Worm (Caenorhabditis elegans) whole organism, L4 larva: ENCODE measurements around the gene Y38C1BA.1.
A peak's percentile ranks its signal among the peaks of the same experiment; 100 is the strongest.

Source experiments
- F10B5.3 ChIP-seq: sonication (generic microtip); optimal IDR thresholded peaks from 2 replicates; lab custom pipeline; 2016; ENCODE audit warnings: mild to moderate bottlenecking, missing genetic modification characterization, missing compliant biosample characterization
- F26F4.8 ChIP-seq: fragments of 200-800 bp; sonication (Bioruptor generic); conservative IDR thresholded peaks from 2 replicates; pipeline ENCODE4 v1.3.6; 2022; ENCODE audit warnings: missing genetic modification characterization, missing compliant biosample characterization
- F44E2.7 ChIP-seq: fragments of 200-800 bp; sonication (Bioruptor generic); IDR thresholded peaks from 2 replicates; pipeline ENCODE4 v2.1.2; 2022; ENCODE audit warnings: missing genetic modification characterization, missing compliant biosample characterization
- Y48G9A.11 ChIP-seq: fragments of 200-800 bp; sonication (Bioruptor generic); IDR thresholded peaks from 2 replicates; pipeline ENCODE4 v1.3.6; 2022; ENCODE audit warnings: missing genetic modification reagents, missing genetic modification characterization, missing compliant biosample characterization
- aha-1 ChIP-seq: fragments of 150-350 bp; peaks from one replicate; lab custom pipeline; 2014; ENCODE audit warnings: missing biosample characterization, missing genetic modification characterization
- ceh-28 ChIP-seq: fragments of 150-350 bp; optimal IDR thresholded peaks from 2 replicates; lab custom pipeline; 2014; ENCODE audit warnings: missing biosample characterization, missing genetic modification reagents, missing genetic modification characterization
- ceh-44 ChIP-seq: fragments of 200-800 bp; sonication (Bioruptor generic); IDR thresholded peaks from 2 replicates; pipeline ENCODE4 v1.3.6; 2022; ENCODE audit warnings: missing genetic modification reagents, missing genetic modification characterization, missing compliant biosample characterization
- ceh-82 ChIP-seq: sonication (generic microtip); optimal IDR thresholded peaks from 2 replicates; lab custom pipeline; 2017; ENCODE audit warnings: missing biosample characterization, missing genetic modification characterization
- ctbp-1 ChIP-seq: fragments of 200-800 bp; sonication (Bioruptor generic); IDR thresholded peaks from 2 replicates; pipeline ENCODE4 v1.3.6; 2022; ENCODE audit warnings: missing genetic modification reagents, missing genetic modification characterization, missing compliant biosample characterization
- daf-16 ChIP-seq, 3 experiments: sonication (generic microtip); optimal IDR thresholded peaks; 2 replicates each; lab custom pipeline; 2016 to 2017; ENCODE audit warnings: missing genetic modification characterization in 3 of 3, missing genetic modification reagents in 3 of 3, mild to moderate bottlenecking in 2 of 3, missing compliant biosample characterization in 2 of 3, missing biosample characterization in 1 of 3, moderate library complexity in 1 of 3
- daf-19 ChIP-seq: fragments of 200-800 bp; sonication (Bioruptor generic); conservative IDR thresholded peaks from 2 replicates; pipeline ENCODE4 v1.3.6; 2022; ENCODE audit warnings: missing genetic modification characterization, missing compliant biosample characterization
- daf-8 ChIP-seq: fragments of 200-800 bp; sonication (Bioruptor generic); IDR thresholded peaks from 2 replicates; pipeline ENCODE4 v1.3.6; 2022; ENCODE audit warnings: missing genetic modification characterization, missing compliant biosample characterization
- dmd-6 ChIP-seq: fragments of 200-800 bp; sonication (Bioruptor generic); IDR thresholded peaks from 2 replicates; pipeline ENCODE4 v1.3.6; 2022; ENCODE audit warnings: missing genetic modification reagents, missing genetic modification characterization, missing compliant biosample characterization
- dpl-1 ChIP-seq: fragments of 150-350 bp; optimal IDR thresholded peaks from 2 replicates; lab custom pipeline; 2014; ENCODE audit warnings: missing biosample characterization, missing genetic modification reagents, missing genetic modification characterization
- dve-1 ChIP-seq: sonication (generic microtip); optimal IDR thresholded peaks from 2 replicates; lab custom pipeline; 2017; ENCODE audit warnings: antibody characterized with exemption, mild to moderate bottlenecking, missing genetic modification characterization, missing compliant biosample characterization; ENCODE audit not compliant: insufficient read depth
- egl-43 ChIP-seq: fragments of 200-800 bp; sonication (Bioruptor generic); IDR thresholded peaks from 2 replicates; pipeline ENCODE4 v1.3.6; 2022; ENCODE audit warnings: missing genetic modification reagents, missing genetic modification characterization, missing compliant biosample characterization
- hif-1 ChIP-seq, 2 experiments: sonication (generic microtip); optimal IDR thresholded peaks; 2 replicates each; lab custom pipeline; 2016 to 2017; ENCODE audit warnings: missing compliant biosample characterization in 2 of 2, missing genetic modification characterization in 2 of 2, missing genetic modification reagents in 2 of 2, missing genotype in 2 of 2, mild to moderate bottlenecking in 1 of 2
- hlh-11 ChIP-seq: fragments of 200-800 bp; sonication (Bioruptor generic); optimal IDR thresholded peaks from 2 replicates; lab custom pipeline; 2018; ENCODE audit warnings: mild to moderate bottlenecking, missing genetic modification characterization, missing compliant biosample characterization
- hlh-30 ChIP-seq: sonication (generic microtip); optimal IDR thresholded peaks from 2 replicates; lab custom pipeline; 2017; ENCODE audit warnings: antibody characterized with exemption, mild to moderate bottlenecking, missing genetic modification characterization, missing compliant biosample characterization; ENCODE audit not compliant: insufficient read depth
- hmg-1.1 ChIP-seq: fragments of 200-800 bp; sonication (Bioruptor generic); IDR thresholded peaks from 2 replicates; pipeline ENCODE4 v1.3.6; 2022; ENCODE audit warnings: missing genetic modification reagents, missing genetic modification characterization, missing compliant biosample characterization
- lsy-2 ChIP-seq, 2 experiments: fragments of 150-350 bp in 1 of 2; sonication (generic microtip) in 1 of 2; optimal IDR thresholded peaks; 2 replicates each; lab custom pipeline; 2014 to 2017; ENCODE audit warnings: missing biosample characterization in 2 of 2, missing genetic modification characterization in 2 of 2
- madf-5 ChIP-seq, 2 experiments: fragments of 200-800 bp; sonication (Bioruptor generic); IDR thresholded peaks; 2 replicates each; pipeline ENCODE4 v1.3.6; 2022; ENCODE audit warnings: missing compliant biosample characterization in 2 of 2, missing genetic modification characterization in 2 of 2
- mdl-1 ChIP-seq, 2 experiments: fragments of 150-350 bp in 1 of 2; sonication (generic microtip) in 1 of 2; optimal IDR thresholded peaks; 2 replicates each; lab custom pipeline; 2014 to 2017; ENCODE audit warnings: missing biosample characterization in 2 of 2, missing genetic modification characterization in 2 of 2
- mep-1 ChIP-seq: fragments of 150-350 bp; sonication (generic microtip); optimal IDR thresholded peaks from 3 replicates; lab custom pipeline; 2014; ENCODE audit warnings: missing biosample characterization, missing genetic modification characterization
- mes-2 ChIP-seq: sonication (generic microtip); optimal IDR thresholded peaks from 2 replicates; lab custom pipeline; 2016; ENCODE audit warnings: missing genotype, mild to moderate bottlenecking, missing genetic modification characterization, missing compliant biosample characterization; ENCODE audit not compliant: poor library complexity, severe bottlenecking
- mxl-2 ChIP-seq: fragments of 200-800 bp; sonication (Bioruptor generic); conservative IDR thresholded peaks from 2 replicates; pipeline ENCODE4 v1.3.6; 2022; ENCODE audit warnings: missing genetic modification reagents, missing genetic modification characterization, missing compliant biosample characterization
- mxl-3 ChIP-seq: fragments of 200-800 bp; sonication (Bioruptor generic); optimal IDR thresholded peaks from 2 replicates; lab custom pipeline; 2018; ENCODE audit warnings: mild to moderate bottlenecking, missing genetic modification characterization, missing compliant biosample characterization
- nhr-10 ChIP-seq: fragments of 150-350 bp; optimal IDR thresholded peaks from 2 replicates; lab custom pipeline; 2014; ENCODE audit warnings: missing biosample characterization, missing genetic modification characterization
- nhr-11 ChIP-seq: fragments of 150-350 bp; optimal IDR thresholded peaks from 2 replicates; lab custom pipeline; 2014; ENCODE audit warnings: missing biosample characterization, missing genetic modification characterization
- nhr-28 ChIP-seq: fragments of 150-350 bp; optimal IDR thresholded peaks from 2 replicates; lab custom pipeline; 2014; ENCODE audit warnings: missing biosample characterization, missing genetic modification characterization
- nhr-42 ChIP-seq: fragments of 200-800 bp; sonication (Bioruptor generic); IDR thresholded peaks from 2 replicates; pipeline ENCODE4 v1.3.6; 2022; ENCODE audit warnings: missing genetic modification characterization, missing compliant biosample characterization
- nhr-77 ChIP-seq: fragments of 150-350 bp; optimal IDR thresholded peaks from 2 replicates; lab custom pipeline; 2014; ENCODE audit warnings: missing biosample characterization, missing genetic modification characterization
- pha-4 ChIP-seq, 2 experiments: fragments of 150-350 bp in 1 of 2; fragments of 200-800 bp in 1 of 2; sonication (Bioruptor generic) in 1 of 2; IDR thresholded peaks in 1 of 2; optimal IDR thresholded peaks in 1 of 2; 2 replicates each; pipeline versions ENCODE4 v1.3.6 to Lab custom; 2014 to 2022; ENCODE audit warnings: missing genetic modification characterization in 2 of 2, missing genetic modification reagents in 2 of 2, missing biosample characterization in 1 of 2, missing compliant biosample characterization in 1 of 2
- php-3 ChIP-seq: fragments of 200-800 bp; sonication (Bioruptor generic); IDR thresholded peaks from 2 replicates; pipeline ENCODE4 v1.3.6; 2022; ENCODE audit warnings: missing genetic modification reagents, missing genetic modification characterization, missing compliant biosample characterization
- pqm-1 ChIP-seq: sonication (generic microtip); optimal IDR thresholded peaks from 2 replicates; lab custom pipeline; 2017; ENCODE audit warnings: missing biosample characterization, missing genetic modification characterization
- rbr-2 ChIP-seq: sonication (generic microtip); optimal IDR thresholded peaks from 2 replicates; lab custom pipeline; 2016; ENCODE audit warnings: missing genotype, missing genetic modification characterization, missing compliant biosample characterization
- set-16 ChIP-seq: fragments of 200-800 bp; sonication (Bioruptor generic); IDR thresholded peaks from 2 replicates; pipeline ENCODE4 v1.3.6; 2022; ENCODE audit warnings: missing genetic modification reagents, missing genetic modification characterization, missing compliant biosample characterization
- tag-97 ChIP-seq: fragments of 200-800 bp; sonication (Bioruptor generic); IDR thresholded peaks from 2 replicates; pipeline ENCODE4 v1.3.6; 2022; ENCODE audit warnings: missing genetic modification characterization, missing compliant biosample characterization
- unc-39 ChIP-seq: sonication (generic microtip); optimal IDR thresholded peaks from 2 replicates; lab custom pipeline; 2017; ENCODE audit warnings: missing biosample characterization, missing genetic modification characterization
- unc-62 ChIP-seq, 3 experiments: fragments of 150-350 bp in 1 of 3; sonication (generic microtip); optimal IDR thresholded peaks in 2 of 3; peaks in 1 of 3; 1 replicate in 1 of 3; 2 replicates in 2 of 3; lab custom pipeline; 2014 to 2017; ENCODE audit warnings: missing biosample characterization in 3 of 3, missing genetic modification characterization in 3 of 3, missing genetic modification reagents in 3 of 3, missing genotype in 1 of 3
- zag-1 ChIP-seq: fragments of 150-350 bp; optimal IDR thresholded peaks from 2 replicates; lab custom pipeline; 2014; ENCODE audit warnings: missing biosample characterization, missing genetic modification characterization
- zfp-2 ChIP-seq: sonication (generic microtip); optimal IDR thresholded peaks from 2 replicates; lab custom pipeline; 2016; ENCODE audit warnings: mild to moderate bottlenecking, missing genetic modification characterization, missing compliant biosample characterization
- zfp-3 ChIP-seq: fragments of 200-800 bp; sonication (Bioruptor generic); conservative IDR thresholded peaks from 2 replicates; pipeline ENCODE4 v1.3.6; 2022; ENCODE audit warnings: missing genetic modification reagents, missing genetic modification characterization, missing compliant biosample characterization
- zip-2 ChIP-seq: fragments of 150-350 bp; optimal IDR thresholded peaks from 2 replicates; lab custom pipeline; 2014; ENCODE audit warnings: missing biosample characterization, missing genetic modification characterization

Y38C1BA.1 gene

ce11 chrIV:1838583-1838982 lies 34.8 kb upstream of the Y38C1BA.1 start:
- TF ChIP-seq lsy-2 (tag; optimal IDR thresholded peaks at IDR 0.05; lab: Kevin White, UChicago): peak in 1 of 2 experiments; percentile 13
- 0 out of 2 replicates have a peak, but pooled peaks have one; percentile 12 for TF ChIP-seq egl-43 (GFP tag; lab: Robert Waterston, UW)
- peak; percentile 29 for TF ChIP-seq hlh-11 (tag; lab: Kevin White, UChicago)
- TF ChIP-seq dve-1 (tag; lab: Kevin White, UChicago): peak; percentile 8
- TF ChIP-seq unc-62 (GFP tag; optimal IDR thresholded peaks at IDR 0.05 in 1 of 2; lab: Kevin White, UChicago): peak in 1 of 2 experiments; percentile 38
- no peak for TF ChIP-seq unc-62 (tag; optimal IDR thresholded peaks at IDR 0.05; lab: Kevin White, UChicago)
- no peak for TF ChIP-seq daf-19
- peak in 1 of 2 experiments; percentile 26 for TF ChIP-seq daf-16 (GFP tag; optimal IDR thresholded peaks at IDR 0.05; lab: Kevin White, UChicago)
- peak; percentile 57 for TF ChIP-seq daf-16 (tag; optimal IDR thresholded peaks at IDR 0.05; lab: Kevin White, UChicago)
- no peak for TF ChIP-seq mxl-2 (GFP tag; lab: Robert Waterston, UW)

- TF ChIP-seq rbr-2 (tag; lab: Kevin White, UChicago) (no peak), php-3 (GFP tag; lab: Robert Waterston, UW) (peak; percentile 25; the same call in 1 of the 2 replicates), aha-1 (peak; percentile 84), zip-2 (tag; lab: Kevin White, UChicago) (no peak), mdl-1 (tag; optimal IDR thresholded peaks at IDR 0.05; lab: Kevin White, UChicago) (peak in 1 of 2 experiments; percentile 68), hmg-1.1 (GFP tag; lab: Robert Waterston, UW) (peak; percentile 29; the same call in 1 of the 2 replicates), daf-16 (GFP tag; optimal IDR thresholded peaks at IDR 0.05; lab: Kevin White, UChicago) (no peak), daf-16 (tag; optimal IDR thresholded peaks at IDR 0.05; lab: Kevin White, UChicago) (peak; percentile 91), nhr-77 (tag; lab: Kevin White, UChicago) (peak; percentile 67), dmd-6 (peak; percentile 85), nhr-11 (tag; lab: Kevin White, UChicago) (peak; percentile 42), F44E2.7 (GFP tag; lab: Robert Waterston, UW) (no peak), pqm-1 (tag; lab: Kevin White, UChicago) (peak; percentile 47), daf-8 (GFP tag; lab: Robert Waterston, UW) (no peak), unc-62 (GFP tag; optimal IDR thresholded peaks at IDR 0.05 in 1 of 2; lab: Kevin White, UChicago) (peak in 1 of 2 experiments; percentile 11), unc-62 (tag; optimal IDR thresholded peaks at IDR 0.05; lab: Kevin White, UChicago) (no peak), mep-1 (tag; lab: Kevin White, UChicago) (peak; percentile 61), dpl-1 (GFP tag; lab: Kevin White, UChicago) (peak; percentile 12), dve-1 (tag; lab: Kevin White, UChicago) (peak; percentile 88), ceh-44 (GFP tag; lab: Robert Waterston, UW) (no peak), unc-39 (no peak), mxl-3 (GFP tag; lab: Kevin White, UChicago) (peak; percentile 59), set-16 (GFP tag; lab: Robert Waterston, UW) (no peak), nhr-10 (tag; lab: Kevin White, UChicago) (peak; percentile 87), tag-97 (GFP tag; lab: Robert Waterston, UW) (no peak), nhr-28 (peak; percentile 93), mes-2 (peak; percentile 63), hif-1 (tag; optimal IDR thresholded peaks at IDR 0.05; lab: Kevin White, UChicago) (peak in 1 of 2 experiments; percentile 16), hlh-11 (tag; lab: Kevin White, UChicago) (peak; percentile 81), F26F4.8 (GFP tag; lab: Robert Waterston, UW) (no peak), hlh-30 (peak; percentile 86), lsy-2 (tag; optimal IDR thresholded peaks at IDR 0.05; lab: Kevin White, UChicago) (peak in 1 of 2 experiments; percentile 65), nhr-42 (GFP tag; lab: Robert Waterston, UW) (no peak)
Observed at ce11 chrIV:1837134-1837533, 33.4 kb upstream of the Y38C1BA.1 start.

- TF ChIP-seq ceh-28 (peak; percentile 20), madf-5 (GFP tag; IDR thresholded peaks at IDR 0.05; lab: Robert Waterston, UW) (no peak), ceh-82 (no peak), zfp-3 (GFP tag; lab: Robert Waterston, UW) (no peak), aha-1 (peak; percentile 73), mdl-1 (tag; optimal IDR thresholded peaks at IDR 0.05; lab: Kevin White, UChicago) (no peak), F10B5.3 (tag; lab: Kevin White, UChicago) (no peak), zfp-2 (tag; lab: Kevin White, UChicago) (no peak), unc-62 (GFP tag; optimal IDR thresholded peaks at IDR 0.05 in 1 of 2; lab: Kevin White, UChicago) (peak in 1 of 2 experiments; percentile 51), unc-62 (tag; optimal IDR thresholded peaks at IDR 0.05; lab: Kevin White, UChicago) (no peak), zag-1 (tag; lab: Kevin White, UChicago) (no peak), ctbp-1 (GFP tag; lab: Robert Waterston, UW) (no peak), Y48G9A.11 (GFP tag; lab: Robert Waterston, UW) (no peak), pha-4 (GFP tag; IDR thresholded peaks at IDR 0.05; lab: Robert Waterston, UW) (no peak), pha-4 (tag; optimal IDR thresholded peaks at IDR 0.05; lab: Kevin White, UChicago) (no peak)
Observed at ce11 chrIV:1834972-1835371, 31.2 kb upstream of the Y38C1BA.1 start.
